Fruit fly (Drosophila melanogaster): ENCODE data around the gene CG32755.

The CG32755 gene

DNA sequence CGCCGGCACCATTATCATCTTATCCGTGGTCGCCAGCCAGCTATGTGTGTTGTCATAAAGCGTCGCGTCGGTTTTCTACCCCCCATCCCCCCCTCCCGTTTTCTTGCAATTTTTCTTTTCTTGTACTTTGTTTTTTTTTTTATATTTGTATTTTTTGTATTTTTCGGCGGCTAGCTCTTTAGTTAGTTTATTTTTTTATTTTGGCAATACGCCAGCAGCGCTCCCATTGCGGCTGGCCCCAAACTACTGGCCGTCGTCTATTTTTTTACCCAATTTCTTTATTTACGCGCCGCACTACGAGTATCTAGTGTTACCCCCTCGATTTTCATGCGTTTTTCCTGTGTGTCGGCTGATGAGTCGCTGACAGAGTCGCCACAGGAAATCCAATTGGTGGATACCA is 31.4 kb downstream of the CG32755 start:
- TF ChIP-seq sr (GFP tag; IDR thresholded peaks at IDR 0.05): no peak
- TF ChIP-seq Drgx (GFP tag; IDR thresholded peaks at IDR 0.05): peak; percentile 24

DNA sequence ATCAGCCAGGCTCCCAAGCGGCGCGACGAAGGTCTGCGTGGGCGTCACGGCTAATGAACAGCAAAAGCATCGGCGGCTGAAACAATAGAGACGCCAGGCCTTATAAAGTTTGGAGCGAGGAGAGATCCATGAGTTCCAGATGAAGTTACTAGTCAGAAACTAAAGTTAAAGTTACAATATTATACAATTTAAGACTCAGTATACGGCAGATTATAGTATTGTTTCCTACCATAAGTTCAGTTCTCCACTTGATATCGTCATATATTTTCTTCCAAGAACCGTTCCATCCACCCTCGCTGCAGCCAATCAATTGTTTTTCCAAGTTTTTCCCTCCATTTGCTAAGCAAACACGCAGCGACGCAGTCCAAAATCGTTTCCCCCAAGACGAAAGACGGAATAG is 33.3 kb downstream of the CG32755 start:
- TF ChIP-seq CG3838 (GFP tag; optimal IDR thresholded peaks at IDR 0.05) (no peak), phol (tag; optimal IDR thresholded peaks at IDR 0.05) (no peak), gem (tag; optimal IDR thresholded peaks at IDR 0.05) (peak; percentile 5), Mrtf (GFP tag; IDR thresholded peaks at IDR 0.05) (0 out of 3 replicates have a peak, but pooled peaks have one; percentile 24), Dek (tag; optimal IDR thresholded peaks at IDR 0.05) (no peak), Ptx1 (GFP tag; IDR thresholded peaks at IDR 0.05) (peak; percentile 42; the same call in 1 of the 2 replicates), CG33557 (GFP tag; optimal IDR thresholded peaks at IDR 0.05) (no peak), esg (GFP tag; conservative IDR thresholded peaks at IDR 0.05) (no peak), CG3163 (GFP tag; optimal IDR thresholded peaks at IDR 0.05) (no peak), CG34224 (GFP tag; IDR thresholded peaks at IDR 0.05; ENCODE audit: partially characterized antibody) (no peak), crp (GFP tag; optimal IDR thresholded peaks at IDR 0.05) (no peak), CG10462 (GFP tag; optimal IDR thresholded peaks at IDR 0.05) (no peak), kah (GFP tag; optimal IDR thresholded peaks at IDR 0.05) (no peak), Scr (GFP tag; IDR thresholded peaks at IDR 0.05; ENCODE audit: partially characterized antibody) (no peak), CG7745 (tag; optimal IDR thresholded peaks at IDR 0.05) (no peak), sens (GFP tag) (peak; percentile 73), Doc3 (GFP tag; IDR thresholded peaks at IDR 0.05; ENCODE audit: partially characterized antibody) (no peak), CG9727 (GFP tag; optimal IDR thresholded peaks at IDR 0.05) (no peak), fd96Cb (tag; optimal IDR thresholded peaks at IDR 0.05) (no peak), CG5953 (GFP tag; IDR thresholded peaks at IDR 0.05) (no peak), sqz (GFP tag; optimal IDR thresholded peaks at IDR 0.05) (no peak), gro (GFP tag; optimal IDR thresholded peaks at IDR 0.05) (no peak), lmd (GFP tag; IDR thresholded peaks at IDR 0.05) (0 out of 2 replicates have a peak, but pooled peaks have one; percentile 11), Lpt (GFP tag; optimal IDR thresholded peaks at IDR 0.05) (no peak), fd102C (GFP tag; optimal IDR thresholded peaks at IDR 0.05) (no peak), Taf1 (GFP tag; IDR thresholded peaks at IDR 0.05) (no peak), CG6689 (GFP tag; IDR thresholded peaks at IDR 0.05) (0 out of 2 replicates have a peak, but pooled peaks have one; percentile 34), ftz-f1 (GFP tag; optimal IDR thresholded peaks at IDR 0.05) (no peak), Nf-YC (tag; optimal IDR thresholded peaks at IDR 0.05) (no peak), Stat92E (GFP tag; optimal IDR thresholded peaks at IDR 0.05) (no peak), CG9609 (GFP tag; optimal IDR thresholded peaks at IDR 0.05) (no peak), CG10321 (GFP tag; IDR thresholded peaks at IDR 0.05) (no peak), knrl (GFP tag; IDR thresholded peaks at IDR 0.05; ENCODE audit: partially characterized antibody) (no peak), CG1603 (tag; optimal IDR thresholded peaks at IDR 0.05) (no peak), Sox102F (GFP tag; optimal IDR thresholded peaks at IDR 0.05) (no peak), Med (GFP tag) (peak; percentile 25), MTF-1 (GFP tag; optimal IDR thresholded peaks at IDR 0.05; ENCODE audit: borderline replicate concordance) (no peak), vnd (GFP tag; IDR thresholded peaks at IDR 0.05; ENCODE audit: partially characterized antibody) (no peak), sr (GFP tag; IDR thresholded peaks at IDR 0.05) (peak; percentile 64; the same call in 1 of the 3 replicates), CG33213 (GFP tag; optimal IDR thresholded peaks at IDR 0.05) (no peak), jigr1 (GFP tag; IDR thresholded peaks at IDR 0.05) (no peak), Rfx (GFP tag; IDR thresholded peaks at IDR 0.05) (0 out of 2 replicates have a peak, but pooled peaks have one; percentile 23), Blimp-1 (GFP tag; optimal IDR thresholded peaks at IDR 0.05) (peak; percentile 25), dpn (GFP tag; optimal IDR thresholded peaks at IDR 0.05) (no peak), hkb (optimal IDR thresholded peaks at IDR 0.05) (peak; percentile 95), hkb (GFP tag; IDR thresholded peaks at IDR 0.05) (no peak), gce (GFP tag; IDR thresholded peaks at IDR 0.05) (no peak), HLH54F (GFP tag; optimal IDR thresholded peaks at IDR 0.05) (no peak)

Measured in whole organism, embryonic.